Worm (Caenorhabditis elegans) whole organism, midembryonic: ENCODE measurements around the gene hlh-4.

ENCODE experiments used
- T22C8.4 ChIP-seq: fragments of 200-800 bp; sonication (Bioruptor generic); IDR thresholded peaks from 2 replicates; pipeline ENCODE4 v1.3.6; 2022; ENCODE audit warnings: missing genetic modification characterization, missing compliant biosample characterization
- flt-1 ChIP-seq: fragments of 200-800 bp; sonication (Bioruptor generic); IDR thresholded peaks from 2 replicates; pipeline ENCODE4 v1.3.6; 2022; ENCODE audit warnings: missing genetic modification characterization, missing compliant biosample characterization
- klf-2 ChIP-seq: fragments of 200-800 bp; sonication (Bioruptor generic); conservative IDR thresholded peaks from 2 replicates; pipeline ENCODE4 v1.3.6; 2022; ENCODE audit warnings: missing genetic modification reagents, missing genetic modification characterization, missing compliant biosample characterization
- med-1 ChIP-seq: sonication (generic microtip); optimal IDR thresholded peaks from 2 replicates; lab custom pipeline; 2017; ENCODE audit warnings: missing genetic modification characterization, mild to moderate bottlenecking, missing compliant biosample characterization, antibody characterized with exemption, missing genetic modification reagents; ENCODE audit not compliant: insufficient read depth
- ztf-29 ChIP-seq: fragments of 200-800 bp; sonication (Bioruptor generic); IDR thresholded peaks from 2 replicates; pipeline ENCODE4 v1.3.6; 2022; ENCODE audit warnings: missing genetic modification reagents, missing genetic modification characterization, missing compliant biosample characterization

DNA sequence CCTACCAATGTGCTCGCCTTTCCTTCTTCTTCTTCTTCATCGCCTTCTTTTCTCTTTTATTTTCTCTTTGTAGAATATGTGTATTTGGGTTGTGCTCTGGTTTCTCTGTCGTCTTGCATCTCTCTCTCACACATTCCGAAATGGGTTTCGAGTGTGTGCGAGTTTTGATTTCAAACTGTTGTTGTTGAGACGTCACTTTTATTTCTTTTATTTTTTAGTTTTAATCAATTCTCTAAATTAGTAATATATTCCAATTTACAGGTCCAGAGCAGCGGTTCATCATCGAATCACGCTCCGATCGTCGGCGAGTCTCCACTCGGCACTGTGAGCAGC, 34.3 kb downstream of the hlh-4 start:
- TF ChIP-seq med-1 (no peak), klf-2 (GFP tag; lab: Robert Waterston, UW) (no peak), ztf-29 (GFP tag; lab: Robert Waterston, UW) (no peak), T22C8.4 (GFP tag; lab: Robert Waterston, UW) (no peak), flt-1 (GFP tag; lab: Robert Waterston, UW) (no peak)
